Fruit fly (Drosophila melanogaster) whole organism, embryonic: ENCODE measurements around the gene qm.
A peak's percentile ranks its signal among the peaks of the same experiment; 100 is the strongest.

ENCODE experiments used
- CG10209 ChIP-seq: fragments of 200-800 bp; sonication (Bioruptor generic); optimal IDR thresholded peaks from 3 replicates; lab custom pipeline; 2017; ENCODE audit warnings: missing biosample characterization, mild to moderate bottlenecking, missing genetic modification characterization, missing genetic modification reagents
- CG1024 ChIP-seq: fragments of 200-800 bp; sonication (Bioruptor generic); IDR thresholded peaks from 2 replicates; pipeline ENCODE4 v1.3.6; 2022; ENCODE audit warnings: missing biosample characterization, missing genetic modification characterization
- CG10274 ChIP-seq: fragments of 200-800 bp; sonication (Bioruptor generic); optimal IDR thresholded peaks from 3 replicates; lab custom pipeline; 2017; ENCODE audit warnings: missing biosample characterization, mild to moderate bottlenecking, missing genetic modification characterization
- CG10654 ChIP-seq: fragments of 200-800 bp; sonication (Bioruptor generic); optimal IDR thresholded peaks from 2 replicates; lab custom pipeline; 2016; ENCODE audit warnings: missing biosample characterization, missing genetic modification characterization
- CG11504 ChIP-seq: fragments of 200-800 bp; sonication (Bioruptor generic); optimal IDR thresholded peaks from 3 replicates; lab custom pipeline; 2019; ENCODE audit warnings: missing biosample characterization, mild to moderate bottlenecking, missing genetic modification characterization, moderate library complexity
- CG12155 ChIP-seq: fragments of 200-800 bp; sonication (Bioruptor generic); optimal IDR thresholded peaks from 3 replicates; lab custom pipeline; 2016; ENCODE audit warnings: missing biosample characterization, missing genetic modification characterization
- CG12391 ChIP-seq: fragments of 200-800 bp; sonication (Bioruptor generic); optimal IDR thresholded peaks from 3 replicates; lab custom pipeline; 2018; ENCODE audit warnings: missing biosample characterization, mild to moderate bottlenecking, missing genetic modification characterization, moderate library complexity
- CG12659 ChIP-seq: fragments of 200-800 bp; sonication (Bioruptor generic); optimal IDR thresholded peaks from 3 replicates; lab custom pipeline; 2017; ENCODE audit warnings: mild to moderate bottlenecking, missing biosample characterization, missing genetic modification reagents, missing genetic modification characterization
- CG14860 ChIP-seq: fragments of 200-800 bp; sonication (Bioruptor generic); IDR thresholded peaks from 3 replicates; pipeline ENCODE4 v1.3.6; 2022; ENCODE audit warnings: missing biosample characterization, missing genetic modification characterization; ENCODE audit not compliant: partially characterized antibody
- CG1603 ChIP-seq: fragments of 200-800 bp; sonication (Bioruptor generic); optimal IDR thresholded peaks from 2 replicates; lab custom pipeline; 2019; ENCODE audit warnings: missing biosample characterization, mild to moderate bottlenecking, missing genetic modification characterization, moderate library complexity
- CG17359 ChIP-seq: fragments of 200-800 bp; sonication (Bioruptor generic); optimal IDR thresholded peaks from 3 replicates; lab custom pipeline; 2018; ENCODE audit warnings: missing biosample characterization, mild to moderate bottlenecking, missing genetic modification characterization, moderate library complexity
- CG18619 ChIP-seq: fragments of 200-800 bp; sonication (Bioruptor generic); optimal IDR thresholded peaks from 3 replicates; lab custom pipeline; 2017; ENCODE audit warnings: missing biosample characterization, mild to moderate bottlenecking, missing genetic modification characterization
- CG2202 ChIP-seq: fragments of 200-800 bp; sonication (Bioruptor generic); optimal IDR thresholded peaks from 2 replicates; lab custom pipeline; 2018; ENCODE audit warnings: missing biosample characterization, mild to moderate bottlenecking, missing genetic modification characterization
- CG2712 ChIP-seq: fragments of 200-800 bp; optimal IDR thresholded peaks from 3 replicates; lab custom pipeline; 2019; ENCODE audit warnings: missing biosample characterization, mild to moderate bottlenecking, missing genetic modification characterization, moderate library complexity
- CG4424 ChIP-seq: fragments of 200-800 bp; sonication (Bioruptor generic); optimal IDR thresholded peaks from 3 replicates; lab custom pipeline; 2016; ENCODE audit warnings: missing biosample characterization, missing genetic modification characterization
- CG4854 ChIP-seq: fragments of 200-800 bp; sonication (Bioruptor generic); optimal IDR thresholded peaks from 2 replicates; lab custom pipeline; 2016; ENCODE audit warnings: missing biosample characterization, missing genetic modification characterization, inconsistent platforms
- CG7556 ChIP-seq: fragments of 200-800 bp; sonication (Bioruptor generic); optimal IDR thresholded peaks from 2 replicates; lab custom pipeline; 2017; ENCODE audit warnings: missing biosample characterization, mild to moderate bottlenecking, missing genetic modification characterization
- CG7963 ChIP-seq: fragments of 200-800 bp; sonication (Bioruptor generic); IDR thresholded peaks from 3 replicates; pipeline ENCODE4 v1.3.6; 2022; ENCODE audit warnings: missing biosample characterization, missing genetic modification characterization; ENCODE audit not compliant: partially characterized antibody
- CG9215 ChIP-seq: fragments of 200-800 bp; sonication (Bioruptor generic); IDR thresholded peaks from 2 replicates; pipeline ENCODE4 v1.3.6; 2022; ENCODE audit warnings: missing biosample characterization, missing genetic modification characterization
- CG9609 ChIP-seq: fragments of 200-800 bp; sonication (Bioruptor generic); optimal IDR thresholded peaks from 3 replicates; lab custom pipeline; 2016; ENCODE audit warnings: missing biosample characterization, missing genetic modification characterization
- CG9797 ChIP-seq: fragments of 200-800 bp; sonication (Bioruptor generic); optimal IDR thresholded peaks from 3 replicates; lab custom pipeline; 2018; ENCODE audit warnings: missing biosample characterization, mild to moderate bottlenecking, missing genetic modification characterization
- Doc3 ChIP-seq: fragments of 200-800 bp; sonication (Bioruptor generic); IDR thresholded peaks from 3 replicates; pipeline ENCODE4 v1.3.6; 2022; ENCODE audit warnings: missing biosample characterization, missing genetic modification characterization; ENCODE audit not compliant: partially characterized antibody
- Dp ChIP-seq: fragments of 200-800 bp; sonication (Bioruptor generic); optimal IDR thresholded peaks from 2 replicates; lab custom pipeline; 2018; ENCODE audit warnings: missing biosample characterization, mild to moderate bottlenecking, missing genetic modification characterization, moderate library complexity
- E2f2 ChIP-seq: fragments of 200-800 bp; sonication (Bioruptor generic); IDR thresholded peaks from 2 replicates; pipeline ENCODE4 v1.3.6; 2022; ENCODE audit warnings: missing biosample characterization, missing genetic modification characterization
- Elba2 ChIP-seq: fragments of 200-800 bp; sonication (Bioruptor generic); optimal IDR thresholded peaks from 3 replicates; lab custom pipeline; 2016; ENCODE audit warnings: missing biosample characterization, missing genetic modification characterization
- Fer1 ChIP-seq: fragments of 200-800 bp; sonication (Bioruptor generic); optimal IDR thresholded peaks from 2 replicates; lab custom pipeline; 2017; ENCODE audit warnings: missing biosample characterization, mild to moderate bottlenecking, missing genetic modification characterization
- Fer2 ChIP-seq: fragments of 200-800 bp; sonication (Bioruptor generic); optimal IDR thresholded peaks from 2 replicates; lab custom pipeline; 2018; ENCODE audit warnings: missing biosample characterization, mild to moderate bottlenecking, missing genetic modification characterization, moderate library complexity
- HLH4C ChIP-seq: fragments of 200-800 bp; sonication (Bioruptor generic); IDR thresholded peaks from 3 replicates; pipeline ENCODE4 v1.3.6; 2022; ENCODE audit warnings: missing biosample characterization, missing genetic modification characterization; ENCODE audit not compliant: partially characterized antibody
- Hr51 ChIP-seq, 2 experiments: fragments of 200-800 bp; sonication (Bioruptor generic); optimal IDR thresholded peaks; 2 replicates in 1 of 2; 3 replicates in 1 of 2; lab custom pipeline; 2016 to 2018; ENCODE audit warnings: missing biosample characterization in 2 of 2, missing genetic modification characterization in 2 of 2, mild to moderate bottlenecking in 1 of 2, moderate library complexity in 1 of 2
- Myb ChIP-seq: fragments of 200-800 bp; sonication (Bioruptor generic); optimal IDR thresholded peaks from 2 replicates; lab custom pipeline; 2016; ENCODE audit warnings: missing biosample characterization, missing genetic modification characterization
- Oaz ChIP-seq: fragments of 200-800 bp; sonication (Bioruptor generic); IDR thresholded peaks from 2 replicates; pipeline ENCODE4 v1.3.6; 2022; ENCODE audit warnings: missing biosample characterization, missing genetic modification characterization
- Oli ChIP-seq: fragments of 200-800 bp; sonication (Bioruptor generic); optimal IDR thresholded peaks from 2 replicates; lab custom pipeline; 2018; ENCODE audit warnings: missing biosample characterization, mild to moderate bottlenecking, missing genetic modification characterization, moderate library complexity
- Scr ChIP-seq: fragments of 200-800 bp; sonication (Bioruptor generic); IDR thresholded peaks from 2 replicates; pipeline ENCODE4 v1.3.6; 2022; ENCODE audit warnings: missing biosample characterization, missing genetic modification characterization; ENCODE audit not compliant: partially characterized antibody
- Sin3A ChIP-seq: fragments of >200 bp; optimal IDR thresholded peaks from 2 replicates; lab custom pipeline; 2018
- Tbp ChIP-seq: fragments of >200 bp; optimal IDR thresholded peaks from 2 replicates; lab custom pipeline; 2018; ENCODE audit warnings: missing biosample characterization, missing genetic modification characterization
- Xrp1 ChIP-seq: fragments of 200-800 bp; sonication (Bioruptor generic); IDR thresholded peaks from 2 replicates; pipeline ENCODE4 v1.3.6; 2022; ENCODE audit warnings: missing biosample characterization, missing genetic modification characterization
- ase ChIP-seq: fragments of 200-800 bp; sonication (Bioruptor generic); IDR thresholded peaks from 3 replicates; pipeline ENCODE4 v1.3.6; 2022; ENCODE audit warnings: missing biosample characterization, missing genetic modification characterization
- bbx ChIP-seq: fragments of 200-800 bp; sonication (Bioruptor generic); IDR thresholded peaks from 2 replicates; pipeline ENCODE4 v1.3.6; 2022; ENCODE audit warnings: missing biosample characterization, missing genetic modification characterization; ENCODE audit not compliant: partially characterized antibody
- corto ChIP-seq: fragments of 200-800 bp; sonication (Bioruptor generic); optimal IDR thresholded peaks from 2 replicates; lab custom pipeline; 2016; ENCODE audit warnings: missing biosample characterization, mild to moderate bottlenecking, missing genetic modification characterization, moderate library complexity
- croc ChIP-seq: fragments of 200-800 bp; sonication (Bioruptor generic); conservative IDR thresholded peaks from 3 replicates; pipeline ENCODE4 v1.3.6; 2022; ENCODE audit warnings: missing biosample characterization, missing genetic modification characterization
- gce ChIP-seq: fragments of 200-800 bp; sonication (Bioruptor generic); IDR thresholded peaks from 3 replicates; pipeline ENCODE4 v1.3.6; 2022; ENCODE audit warnings: missing biosample characterization, missing genetic modification characterization
- lmd ChIP-seq: fragments of 200-800 bp; sonication (Bioruptor generic); IDR thresholded peaks from 2 replicates; pipeline ENCODE4 v1.3.6; 2022; ENCODE audit warnings: missing biosample characterization, missing genetic modification characterization
- mld ChIP-seq: fragments of 200-800 bp; sonication (Bioruptor generic); IDR thresholded peaks from 3 replicates; pipeline ENCODE4 v1.3.6; 2022; ENCODE audit warnings: missing biosample characterization, missing genetic modification characterization; ENCODE audit not compliant: partially characterized antibody
- onecut ChIP-seq: fragments of 200-800 bp; sonication (Bioruptor generic); IDR thresholded peaks from 2 replicates; pipeline ENCODE4 v1.3.6; 2022; ENCODE audit warnings: missing biosample characterization, missing genetic modification characterization
- phol ChIP-seq: fragments of 200-800 bp; sonication (Bioruptor generic); optimal IDR thresholded peaks from 3 replicates; lab custom pipeline; 2018; ENCODE audit warnings: missing biosample characterization, mild to moderate bottlenecking, missing genetic modification characterization, moderate library complexity
- pzg ChIP-seq: fragments of 200-800 bp; sonication (Bioruptor generic); optimal IDR thresholded peaks from 3 replicates; lab custom pipeline; 2018; ENCODE audit warnings: missing biosample characterization, mild to moderate bottlenecking, missing genetic modification characterization, moderate library complexity
- tna ChIP-seq: fragments of 200-800 bp; sonication (Bioruptor generic); IDR thresholded peaks from 2 replicates; pipeline ENCODE4 v1.3.6; 2022; ENCODE audit warnings: missing biosample characterization, missing genetic modification characterization; ENCODE audit not compliant: partially characterized antibody

The qm gene

DNA sequence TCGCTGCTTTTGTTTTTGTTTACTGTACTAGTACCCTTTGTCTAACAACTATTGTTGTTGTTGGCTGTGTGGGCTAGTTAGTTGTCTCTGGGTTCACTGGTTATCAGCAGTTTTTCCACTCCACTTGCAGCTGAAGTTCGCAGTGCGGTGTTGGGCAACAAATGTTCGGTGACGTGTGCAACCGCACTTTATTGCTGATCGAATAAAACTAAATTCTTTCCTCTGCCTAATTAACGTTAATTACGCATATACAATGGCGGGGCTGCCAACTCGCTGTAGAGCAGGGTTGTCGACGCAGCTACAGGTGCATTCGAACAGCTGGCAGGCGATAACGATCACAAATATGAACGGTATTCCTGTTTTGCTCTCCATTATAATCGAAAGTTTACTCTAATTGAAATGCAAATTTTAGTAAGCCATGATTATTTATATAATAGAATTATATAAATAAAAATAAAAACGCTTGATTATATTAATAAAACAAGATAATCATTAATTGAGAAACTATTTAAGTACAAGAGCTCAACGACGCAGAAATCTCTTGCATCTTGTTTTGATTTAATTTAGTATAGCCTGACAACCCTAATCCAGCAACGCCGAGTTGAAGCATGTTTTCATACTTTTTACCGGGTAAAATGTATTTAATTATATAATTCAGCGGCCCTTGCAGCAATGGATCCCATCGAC is 19.4 kb upstream of the qm start, which contains the start of the genes mrva, CG42307 and mus312 (continued):
- TF ChIP-seq CG2202 (peak; percentile 66), CG10274 (GFP tag; lab: Kevin White, UChicago) (no peak), onecut (peak; percentile 48), Tbp (GFP tag; lab: Kevin White, UChicago) (no peak), CG2712 (tag; lab: Kevin White, UChicago) (peak; percentile 95), CG10209 (peak; percentile 89), CG9215 (GFP tag; lab: Robert Waterston, UW) (peak; percentile 74), CG9797 (GFP tag; lab: Kevin White, UChicago) (peak; percentile 36), CG18619 (GFP tag; lab: Kevin White, UChicago) (peak; percentile 86), ase (GFP tag; lab: Robert Waterston, UW) (peak; percentile 64; the same call in 2 of the 3 replicates)

DNA sequence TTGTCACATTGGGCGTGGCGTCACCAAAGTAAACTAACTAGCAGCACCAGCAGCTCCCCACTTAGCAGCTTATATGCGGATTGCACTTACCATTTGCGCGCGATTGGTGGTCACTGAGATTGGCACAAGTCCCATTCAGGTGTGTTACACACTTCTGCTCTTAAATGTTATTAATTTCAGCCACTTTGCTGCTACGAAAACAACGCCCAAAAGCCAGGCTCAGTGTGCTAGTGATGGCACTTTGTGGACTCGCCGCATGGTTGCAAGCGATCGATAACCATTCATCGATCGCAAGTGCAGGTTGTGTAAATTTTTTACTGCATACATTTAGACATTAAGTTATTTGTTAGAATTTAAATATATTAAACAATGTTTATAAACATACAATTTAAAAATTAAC is 13.1 kb upstream of the qm start, which contains the start of the genes wrm1 and wrm2:
wrm1 (minus strand) TSS at position 237 of the 400 bp plus-strand sequence.
wrm2 (minus strand) TSS at position 237 of the 400 bp plus-strand sequence.
- TF ChIP-seq Elba2 (GFP tag; lab: Kevin White, UChicago): peak; percentile 88
- peak; percentile 44 for TF ChIP-seq CG12155 (GFP tag; lab: Kevin White, UChicago)
- TF ChIP-seq HLH4C: peak; percentile 53; the same call in 2 of the 3 replicates
- TF ChIP-seq CG10654 (GFP tag; lab: Kevin White, UChicago): no peak
- peak; percentile 57; the same call in 1 of the 3 replicates for TF ChIP-seq Doc3 (GFP tag; lab: Robert Waterston, UW)
- TF ChIP-seq CG12391 (tag; lab: Kevin White, UChicago): peak; percentile 29
- peak; percentile 59 for TF ChIP-seq pzg (GFP tag; lab: Kevin White, UChicago)
- peak; percentile 6 for TF ChIP-seq phol (tag; lab: Kevin White, UChicago)
- peak; percentile 48; the same call in 1 of the 2 replicates for TF ChIP-seq E2f2
- TF ChIP-seq CG7963 (GFP tag; lab: Robert Waterston, UW): 0 out of 3 replicates have a peak, but pooled peaks have one; percentile 26
- peak; percentile 14 for TF ChIP-seq CG4424 (GFP tag; lab: Kevin White, UChicago)
- peak; percentile 34 for TF ChIP-seq Dp
- no peak for TF ChIP-seq corto
- TF ChIP-seq CG14860 (GFP tag; lab: Robert Waterston, UW): peak; percentile 40; the same call in 1 of the 3 replicates
- no peak for TF ChIP-seq CG17359
- TF ChIP-seq gce (GFP tag; lab: Robert Waterston, UW): no peak
- peak in 1 of 2 experiments; percentile 15 for TF ChIP-seq Hr51 (GFP tag; optimal IDR thresholded peaks at IDR 0.05; lab: Kevin White, UChicago)
- TF ChIP-seq Fer2 (tag; lab: Kevin White, UChicago): no peak
- TF ChIP-seq mld (GFP tag; lab: Robert Waterston, UW): peak; percentile 76; the same call in 2 of the 3 replicates
- TF ChIP-seq Sin3A (lab: Kevin White, UChicago): peak; percentile 10
- TF ChIP-seq CG7556: no peak
- TF ChIP-seq CG11504: peak; percentile 98
- TF ChIP-seq CG12659: peak; percentile 4
- TF ChIP-seq Scr (GFP tag; lab: Robert Waterston, UW): peak; percentile 61
- no peak for TF ChIP-seq Oaz (GFP tag; lab: Robert Waterston, UW)
- TF ChIP-seq Myb (GFP tag; lab: Kevin White, UChicago): peak; percentile 28
- TF ChIP-seq CG1603 (tag; lab: Kevin White, UChicago): peak; percentile 47
- TF ChIP-seq Fer1 (GFP tag; lab: Kevin White, UChicago): peak; percentile 11
- no peak for TF ChIP-seq Oli (tag; lab: Kevin White, UChicago)
- TF ChIP-seq bbx (GFP tag; lab: Robert Waterston, UW): peak; percentile 79
- TF ChIP-seq CG9609 (GFP tag; lab: Kevin White, UChicago): no peak
- 0 out of 2 replicates have a peak, but pooled peaks have one; percentile 5 for TF ChIP-seq Xrp1 (GFP tag; lab: Robert Waterston, UW)
- no peak for TF ChIP-seq CG1024 (GFP tag; lab: Robert Waterston, UW)
- no peak for TF ChIP-seq lmd (GFP tag; lab: Robert Waterston, UW)
- no peak for TF ChIP-seq croc (GFP tag; lab: Robert Waterston, UW)
- peak; percentile 67 for TF ChIP-seq tna (GFP tag; lab: Robert Waterston, UW)
- TF ChIP-seq CG4854 (GFP tag; lab: Kevin White, UChicago): no peak
